Fruit fly (Drosophila melanogaster) whole organism, embryonic: ENCODE results near the gene MED14.

ENCODE experiments used
- Abd-B ChIP-seq: fragments of 200-800 bp; sonication (Bioruptor generic); optimal IDR thresholded peaks from 2 replicates; lab custom pipeline; 2018; ENCODE audit warnings: missing biosample characterization, mild to moderate bottlenecking, missing genetic modification characterization, moderate library complexity
- CG10267 ChIP-seq: fragments of 200-800 bp; sonication (Bioruptor generic); optimal IDR thresholded peaks from 2 replicates; lab custom pipeline; 2018; ENCODE audit warnings: missing biosample characterization, mild to moderate bottlenecking, missing genetic modification characterization, moderate library complexity
- CG10979 ChIP-seq: fragments of 200-800 bp; sonication (Bioruptor generic); optimal IDR thresholded peaks from 2 replicates; lab custom pipeline; 2018; ENCODE audit warnings: missing biosample characterization, mild to moderate bottlenecking, missing genetic modification characterization, moderate library complexity
- CG14667 ChIP-seq: fragments of 200-800 bp; sonication (Bioruptor generic); IDR thresholded peaks from 2 replicates; pipeline ENCODE4 v1.3.6; 2022; ENCODE audit warnings: missing biosample characterization, missing genetic modification characterization
- CG16863 ChIP-seq: fragments of 200-800 bp; sonication (Bioruptor generic); optimal IDR thresholded peaks from 3 replicates; lab custom pipeline; 2016; ENCODE audit warnings: missing biosample characterization, missing genetic modification characterization
- CG17328 ChIP-seq: fragments of 200-800 bp; sonication (Bioruptor generic); IDR thresholded peaks from 2 replicates; pipeline ENCODE4 v1.3.6; 2022; ENCODE audit warnings: missing biosample characterization, missing genetic modification characterization
- CG17361 ChIP-seq: fragments of 200-800 bp; sonication (Bioruptor generic); IDR thresholded peaks from 3 replicates; pipeline ENCODE4 v1.3.6; 2022; ENCODE audit warnings: missing biosample characterization, missing genetic modification characterization
- CG33557 ChIP-seq: fragments of 200-800 bp; sonication (Bioruptor generic); optimal IDR thresholded peaks from 2 replicates; lab custom pipeline; 2019; ENCODE audit warnings: missing biosample characterization, mild to moderate bottlenecking, missing genetic modification characterization, moderate library complexity
- CG4360 ChIP-seq: fragments of 200-800 bp; sonication (Bioruptor generic); IDR thresholded peaks from 2 replicates; pipeline ENCODE4 v1.3.6; 2022; ENCODE audit warnings: missing biosample characterization, missing genetic modification characterization
- CTCF ChIP-seq: fragments of 200-800 bp; sonication (Bioruptor generic); optimal IDR thresholded peaks from 2 replicates; lab custom pipeline; 2017; ENCODE audit warnings: missing biosample characterization, mild to moderate bottlenecking, missing genetic modification characterization, moderate library complexity
- Chrac-16 ChIP-seq: fragments of 200-800 bp; sonication (Bioruptor generic); optimal IDR thresholded peaks from 3 replicates; lab custom pipeline; 2016; ENCODE audit warnings: missing biosample characterization, missing genetic modification characterization
- CoRest ChIP-seq: fragments of 200-800 bp; sonication (Bioruptor generic); optimal IDR thresholded peaks from 3 replicates; lab custom pipeline; 2018; ENCODE audit warnings: missing biosample characterization, mild to moderate bottlenecking, missing genetic modification characterization, moderate library complexity
- D19A ChIP-seq: fragments of 200-800 bp; optimal IDR thresholded peaks from 3 replicates; lab custom pipeline; 2019; ENCODE audit warnings: missing biosample characterization, mild to moderate bottlenecking, missing genetic modification characterization, moderate library complexity
- Elba2 ChIP-seq: fragments of 200-800 bp; sonication (Bioruptor generic); optimal IDR thresholded peaks from 3 replicates; lab custom pipeline; 2016; ENCODE audit warnings: missing biosample characterization, missing genetic modification characterization
- Ets65A ChIP-seq: fragments of 200-800 bp; sonication (Bioruptor generic); peaks from one replicate; lab custom pipeline; 2016; ENCODE audit warnings: missing biosample characterization, missing genetic modification characterization
- Fer2 ChIP-seq: fragments of 200-800 bp; sonication (Bioruptor generic); optimal IDR thresholded peaks from 2 replicates; lab custom pipeline; 2018; ENCODE audit warnings: missing biosample characterization, mild to moderate bottlenecking, missing genetic modification characterization, moderate library complexity
- Mad ChIP-seq: fragments of 200-800 bp; sonication (Bioruptor generic); optimal IDR thresholded peaks from 2 replicates; lab custom pipeline; 2016; ENCODE audit warnings: missing biosample characterization, missing genetic modification characterization
- Meics ChIP-seq: fragments of 200-800 bp; sonication (Bioruptor generic); optimal IDR thresholded peaks from 2 replicates; lab custom pipeline; 2017; ENCODE audit warnings: missing biosample characterization, mild to moderate bottlenecking, missing genetic modification characterization
- Myb ChIP-seq: fragments of 200-800 bp; sonication (Bioruptor generic); optimal IDR thresholded peaks from 2 replicates; lab custom pipeline; 2016; ENCODE audit warnings: missing biosample characterization, missing genetic modification characterization
- NC2α ChIP-seq: fragments of 200-800 bp; sonication (Bioruptor generic); optimal IDR thresholded peaks from 2 replicates; lab custom pipeline; 2016; ENCODE audit warnings: missing biosample characterization, missing genetic modification characterization
- NK7.1 ChIP-seq: fragments of 200-800 bp; sonication (Bioruptor generic); optimal IDR thresholded peaks from 3 replicates; lab custom pipeline; 2016; ENCODE audit warnings: missing biosample characterization, missing genetic modification characterization
- Optix ChIP-seq: fragments of 200-800 bp; sonication (Bioruptor generic); IDR thresholded peaks from 3 replicates; pipeline ENCODE4 v1.3.6; 2022; ENCODE audit warnings: missing biosample characterization, missing genetic modification characterization
- Ptx1 ChIP-seq: fragments of 200-800 bp; sonication (Bioruptor generic); IDR thresholded peaks from 2 replicates; pipeline ENCODE4 v1.3.6; 2022; ENCODE audit warnings: missing biosample characterization, missing genetic modification characterization
- Ssrp ChIP-seq: fragments of 200-800 bp; sonication (Bioruptor generic); optimal IDR thresholded peaks from 2 replicates; lab custom pipeline; 2018; ENCODE audit warnings: missing biosample characterization, mild to moderate bottlenecking, missing genetic modification characterization, moderate library complexity
- Stat92E ChIP-seq, 3 experiments: fragments of >200 bp in 2 of 3; fragments of 200-800 bp in 1 of 3; sonication (Bioruptor generic) in 1 of 3; optimal IDR thresholded peaks; 2 replicates each; lab custom pipeline; 2017 to 2019; ENCODE audit warnings: missing biosample characterization in 3 of 3, missing genetic modification characterization in 3 of 3, mild to moderate bottlenecking in 1 of 3, moderate library complexity in 1 of 3
- ac ChIP-seq: fragments of 200-800 bp; sonication (Bioruptor generic); optimal IDR thresholded peaks from 3 replicates; lab custom pipeline; 2017; ENCODE audit warnings: missing biosample characterization, mild to moderate bottlenecking, missing genetic modification characterization
- aop ChIP-seq: fragments of 200-800 bp; sonication (Bioruptor generic); IDR thresholded peaks from 2 replicates; pipeline ENCODE4 v1.3.6; 2022; ENCODE audit warnings: missing biosample characterization, missing genetic modification characterization
- bcd ChIP-seq: fragments of 200-800 bp; sonication (Bioruptor generic); optimal IDR thresholded peaks from 2 replicates; lab custom pipeline; 2017; ENCODE audit warnings: missing biosample characterization, mild to moderate bottlenecking, missing genetic modification characterization
- cas ChIP-seq: fragments of 200-800 bp; sonication (Bioruptor generic); IDR thresholded peaks from 2 replicates; pipeline ENCODE4 v1.3.6; 2022; ENCODE audit warnings: missing biosample characterization, missing genetic modification characterization
- crp ChIP-seq, 2 experiments: fragments of 200-800 bp; sonication (Bioruptor generic); optimal IDR thresholded peaks; 2 replicates in 1 of 2; 3 replicates in 1 of 2; lab custom pipeline; 2017; ENCODE audit warnings: missing biosample characterization in 2 of 2, missing genetic modification characterization in 2 of 2, mild to moderate bottlenecking in 1 of 2, moderate library complexity in 1 of 2
- dati ChIP-seq: fragments of 200-800 bp; sonication (Bioruptor generic); IDR thresholded peaks from 2 replicates; pipeline ENCODE4 v1.3.6; 2022; ENCODE audit warnings: missing biosample characterization, missing genetic modification characterization
- fd96Cb ChIP-seq: fragments of 200-800 bp; sonication (Bioruptor generic); optimal IDR thresholded peaks from 2 replicates; lab custom pipeline; 2018; ENCODE audit warnings: missing biosample characterization, mild to moderate bottlenecking, missing genetic modification characterization, moderate library complexity
- grn ChIP-seq: fragments of 200-800 bp; sonication (Bioruptor generic); optimal IDR thresholded peaks from 3 replicates; lab custom pipeline; 2017; ENCODE audit warnings: missing biosample characterization, missing genetic modification characterization
- gt ChIP-seq: fragments of 200-800 bp; sonication (Bioruptor generic); IDR thresholded peaks from 2 replicates; pipeline ENCODE4 v1.3.6; 2022; ENCODE audit warnings: missing biosample characterization, missing genetic modification characterization
- her ChIP-seq: fragments of 200-800 bp; sonication (Bioruptor generic); optimal IDR thresholded peaks from 2 replicates; lab custom pipeline; 2016; ENCODE audit warnings: missing biosample characterization, missing genetic modification characterization
- lola ChIP-seq, 3 experiments: fragments of >200 bp in 2 of 3; fragments of 200-800 bp in 1 of 3; sonication (Bioruptor generic) in 1 of 3; optimal IDR thresholded peaks; 2 replicates each; lab custom pipeline; 2017 to 2019; ENCODE audit warnings: missing biosample characterization in 3 of 3, missing genetic modification characterization in 3 of 3, mild to moderate bottlenecking in 1 of 3, moderate library complexity in 1 of 3
- nerfin-2 ChIP-seq: fragments of 200-800 bp; sonication (Bioruptor generic); IDR thresholded peaks from 2 replicates; pipeline ENCODE4 v1.3.6; 2022; ENCODE audit warnings: missing biosample characterization, missing genetic modification characterization; ENCODE audit not compliant: partially characterized antibody
- nmo ChIP-seq: fragments of 200-800 bp; sonication (Bioruptor generic); optimal IDR thresholded peaks from 2 replicates; lab custom pipeline; 2018; ENCODE audit warnings: missing biosample characterization, mild to moderate bottlenecking, missing genetic modification characterization, moderate library complexity
- phol ChIP-seq: fragments of 200-800 bp; sonication (Bioruptor generic); optimal IDR thresholded peaks from 3 replicates; lab custom pipeline; 2018; ENCODE audit warnings: missing biosample characterization, mild to moderate bottlenecking, missing genetic modification characterization, moderate library complexity
- repo ChIP-seq: fragments of 200-800 bp; sonication (Bioruptor generic); optimal IDR thresholded peaks from 2 replicates; lab custom pipeline; 2016; ENCODE audit warnings: missing biosample characterization, missing genetic modification characterization
- sd ChIP-seq: fragments of 200-800 bp; sonication (Bioruptor generic); optimal IDR thresholded peaks from 3 replicates; lab custom pipeline; 2018; ENCODE audit warnings: missing biosample characterization, mild to moderate bottlenecking, missing genetic modification characterization, moderate library complexity
- sens ChIP-seq: fragments of 200-800 bp; sonication (Bioruptor generic); peaks from one replicate; lab custom pipeline; 2016; ENCODE audit warnings: missing biosample characterization, missing genetic modification characterization
- sens-2 ChIP-seq: fragments of 200-800 bp; sonication (Bioruptor generic); IDR thresholded peaks from 2 replicates; pipeline ENCODE4 v1.3.6; 2022; ENCODE audit warnings: missing biosample characterization, missing genetic modification characterization
- so ChIP-seq: fragments of 200-800 bp; sonication (Bioruptor generic); IDR thresholded peaks from 3 replicates; pipeline ENCODE4 v1.3.6; 2022; ENCODE audit warnings: missing biosample characterization, missing genetic modification characterization
- stc ChIP-seq: fragments of 200-800 bp; sonication (Bioruptor generic); IDR thresholded peaks from 2 replicates; pipeline ENCODE4 v1.3.6; 2022; ENCODE audit warnings: missing biosample characterization, missing genetic modification characterization
- tx ChIP-seq: fragments of 200-800 bp; sonication (Bioruptor generic); optimal IDR thresholded peaks from 2 replicates; lab custom pipeline; 2016; ENCODE audit warnings: missing biosample characterization, missing genetic modification characterization
- wdn ChIP-seq: fragments of 200-800 bp; sonication (Bioruptor generic); IDR thresholded peaks from 2 replicates; pipeline ENCODE4 v1.3.6; 2022; ENCODE audit warnings: missing biosample characterization, missing genetic modification characterization
- zen2 ChIP-seq: fragments of 200-800 bp; sonication (Bioruptor generic); IDR thresholded peaks from 3 replicates; pipeline ENCODE4 v1.3.6; 2022; ENCODE audit warnings: missing biosample characterization, missing genetic modification characterization; ENCODE audit not compliant: partially characterized antibody

Gene MED14

DNA sequence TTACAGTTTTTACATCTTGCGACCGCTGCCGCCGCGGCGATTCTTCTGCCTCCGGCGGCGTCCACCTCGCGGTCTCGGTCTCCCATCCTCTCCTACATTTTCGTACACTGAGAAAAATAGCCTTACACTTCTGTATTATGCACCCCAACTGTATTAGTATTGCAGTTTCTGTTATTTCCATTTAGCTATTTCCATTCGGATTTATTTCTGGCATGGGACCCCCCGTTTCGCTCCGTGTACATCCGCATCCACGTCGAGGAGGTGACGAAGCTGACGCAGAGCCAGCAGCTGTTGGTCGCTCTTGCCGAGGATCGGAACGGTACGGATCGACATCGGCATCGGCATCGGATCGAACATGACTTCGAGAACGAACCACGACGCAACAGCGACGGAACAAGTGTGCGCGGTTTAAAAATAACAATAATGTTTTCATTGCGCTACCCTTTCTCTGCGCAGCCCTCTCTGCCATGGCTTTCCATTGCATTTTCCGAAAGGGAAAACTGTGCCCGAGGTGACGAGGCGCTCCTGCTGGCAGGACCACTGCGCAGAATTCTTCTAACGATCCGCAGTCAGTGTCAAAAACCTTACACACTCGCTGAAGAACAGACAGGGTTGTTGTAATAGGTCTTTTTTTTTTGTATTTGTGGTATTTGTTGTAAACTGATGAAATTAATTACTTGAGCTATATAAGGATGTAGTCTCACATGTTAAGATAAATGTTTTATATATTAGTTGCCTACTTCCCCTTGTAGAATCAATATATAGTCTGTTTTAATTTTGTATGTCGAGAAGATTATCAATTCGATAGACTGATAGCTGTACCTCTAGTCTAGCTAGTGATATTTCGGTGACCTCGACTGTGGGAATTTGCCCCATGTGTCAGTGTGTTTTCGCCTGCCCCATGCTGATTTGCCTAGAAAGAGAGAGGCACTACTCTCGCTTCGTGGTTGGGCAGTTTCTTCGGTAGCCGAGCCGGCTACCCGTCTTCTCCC is 3.5 kb upstream of the MED14 start (continued):
- TF ChIP-seq Ptx1 (GFP tag; lab: Robert Waterston, UW) (peak; percentile 93), Ssrp (tag; lab: Kevin White, UChicago) (peak; percentile 84), CG17361 (peak; percentile 77), D19A (tag; lab: Kevin White, UChicago) (peak; percentile 77), crp (GFP tag; optimal IDR thresholded peaks at IDR 0.05; lab: Kevin White, UChicago) (peak in 1 of 2 experiments; percentile 59)
- TF ChIP-seq, all 482 proteins: peak for 417

DNA sequence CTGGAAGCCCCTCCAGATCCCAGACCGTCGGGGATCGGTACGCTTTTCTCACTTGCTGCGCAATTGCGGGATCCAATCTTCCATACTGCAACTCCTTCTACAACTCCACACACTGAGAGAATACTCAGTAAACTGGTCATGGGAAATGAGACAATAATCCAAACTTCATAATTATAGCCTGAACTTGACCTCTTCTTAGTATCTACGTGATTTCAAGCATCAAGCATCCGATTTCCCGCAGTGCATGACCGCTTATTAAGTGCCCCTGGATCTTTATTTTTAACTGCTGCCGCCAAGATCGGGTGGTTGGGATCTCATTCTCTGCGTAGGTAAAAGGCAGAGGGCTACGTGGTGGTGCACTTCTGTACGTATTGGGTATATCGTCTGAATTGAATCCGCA is 1.7 kb upstream of the MED14 start:
- peak; percentile 84 for TF ChIP-seq Ets65A (GFP tag; lab: Kevin White, UChicago)
- TF ChIP-seq Chrac-16 (GFP tag; lab: Kevin White, UChicago) = no peak
- TF ChIP-seq CG10267 = peak; percentile 2
- no peak for TF ChIP-seq Mad (GFP tag; lab: Kevin White, UChicago)
- no peak for TF ChIP-seq gt (GFP tag; lab: Robert Waterston, UW)
- TF ChIP-seq zen2 (GFP tag; lab: Robert Waterston, UW) = no peak
- peak; percentile 51 for TF ChIP-seq CG33557 (GFP tag; lab: Kevin White, UChicago)
- no peak for TF ChIP-seq NC2α (GFP tag; lab: Kevin White, UChicago)
- TF ChIP-seq ac (GFP tag; lab: Kevin White, UChicago) = no peak
- TF ChIP-seq wdn (GFP tag; lab: Robert Waterston, UW) = no peak
- no peak for TF ChIP-seq sens-2
- TF ChIP-seq cas (GFP tag; lab: Robert Waterston, UW) = no peak
- TF ChIP-seq CTCF (GFP tag; lab: Kevin White, UChicago) = no peak
- TF ChIP-seq lola (GFP tag; optimal IDR thresholded peaks at IDR 0.05; lab: Kevin White, UChicago) = peak in 1 of 3 experiments; percentile 20
- no peak for TF ChIP-seq D19A (tag; lab: Kevin White, UChicago)
- no peak for TF ChIP-seq CoRest
- no peak for TF ChIP-seq CG4360
- TF ChIP-seq tx (GFP tag; lab: Kevin White, UChicago) = no peak
- no peak for TF ChIP-seq dati (GFP tag; lab: Robert Waterston, UW)
- TF ChIP-seq sens (GFP tag; lab: Kevin White, UChicago) = peak; percentile 67
- no peak for TF ChIP-seq aop
- TF ChIP-seq phol = peak; percentile 13
- no peak for TF ChIP-seq sd
- no peak for TF ChIP-seq Myb (GFP tag; lab: Kevin White, UChicago)
- no peak for TF ChIP-seq NK7.1
- no peak for TF ChIP-seq her (GFP tag; lab: Kevin White, UChicago)
- TF ChIP-seq nmo = peak; percentile 3
- peak; percentile 36; the same call in 1 of the 3 replicates for TF ChIP-seq Optix (GFP tag; lab: Robert Waterston, UW)
- no peak for TF ChIP-seq Abd-B (GFP tag; lab: Kevin White, UChicago)
- no peak for TF ChIP-seq Elba2
- TF ChIP-seq repo = no peak
- TF ChIP-seq fd96Cb (tag; lab: Kevin White, UChicago) = peak; percentile 5
- TF ChIP-seq grn (GFP tag; lab: Kevin White, UChicago) = no peak
- no peak for TF ChIP-seq bcd (GFP tag; lab: Kevin White, UChicago)
- no peak for TF ChIP-seq Stat92E (GFP tag; optimal IDR thresholded peaks at IDR 0.05; lab: Kevin White, UChicago)
- TF ChIP-seq CG17328 = 0 out of 2 replicates have a peak, but pooled peaks have one; percentile 37
- TF ChIP-seq so (GFP tag; lab: Robert Waterston, UW) = no peak
- TF ChIP-seq CG14667 (GFP tag; lab: Robert Waterston, UW) = no peak
- no peak for TF ChIP-seq Fer2
- TF ChIP-seq CG10979 (tag; lab: Kevin White, UChicago) = peak; percentile 52
- TF ChIP-seq Meics (GFP tag; lab: Kevin White, UChicago) = no peak
- TF ChIP-seq CG16863 (GFP tag; lab: Kevin White, UChicago) = peak; percentile 5
- no peak for TF ChIP-seq stc (GFP tag; lab: Robert Waterston, UW)
- TF ChIP-seq nerfin-2 (GFP tag; lab: Robert Waterston, UW) = no peak
